Worm (Caenorhabditis elegans): ENCODE measurements around the gene R11D1.2.

R11D1.2 gene

ce11 chrV:12667397-12667796 lies 41.0 kb upstream of the R11D1.2 start:
- TF ChIP-seq cebp-2 (GFP tag; IDR thresholded peaks at IDR 0.05) = no peak
- TF ChIP-seq K12H6.12 (tag; optimal IDR thresholded peaks at IDR 0.05) = no peak
- no peak for TF ChIP-seq ama-1 (optimal IDR thresholded peaks at IDR 0.05)
- TF ChIP-seq ama-1 (GFP tag; optimal IDR thresholded peaks at IDR 0.05) = no peak
- no peak for TF ChIP-seq lsl-1 (GFP tag; optimal IDR thresholded peaks at IDR 0.05)
- no peak for TF ChIP-seq efl-1 (GFP tag; optimal IDR thresholded peaks at IDR 0.05)
- no peak for TF ChIP-seq madf-6 (GFP tag; IDR thresholded peaks at IDR 0.05)
- no peak for TF ChIP-seq F33H1.4 (GFP tag; IDR thresholded peaks at IDR 0.05)
- TF ChIP-seq fkh-3 (tag; optimal IDR thresholded peaks at IDR 0.05) = no peak
- TF ChIP-seq ceh-40 (GFP tag; IDR thresholded peaks at IDR 0.05) = no peak
- TF ChIP-seq egl-18 (GFP tag; IDR thresholded peaks at IDR 0.05) = no peak
- no peak for TF ChIP-seq ets-4 (GFP tag; optimal IDR thresholded peaks at IDR 0.05)
- TF ChIP-seq Y79H2A.3 (GFP tag; conservative IDR thresholded peaks at IDR 0.05) = no peak
- no peak for TF ChIP-seq pha-4 (tag; optimal IDR thresholded peaks at IDR 0.05)
- no peak for TF ChIP-seq Y67H2A.10 (GFP tag; conservative IDR thresholded peaks at IDR 0.05)
- TF ChIP-seq die-1 (tag; optimal IDR thresholded peaks at IDR 0.05) = no peak

DNA sequence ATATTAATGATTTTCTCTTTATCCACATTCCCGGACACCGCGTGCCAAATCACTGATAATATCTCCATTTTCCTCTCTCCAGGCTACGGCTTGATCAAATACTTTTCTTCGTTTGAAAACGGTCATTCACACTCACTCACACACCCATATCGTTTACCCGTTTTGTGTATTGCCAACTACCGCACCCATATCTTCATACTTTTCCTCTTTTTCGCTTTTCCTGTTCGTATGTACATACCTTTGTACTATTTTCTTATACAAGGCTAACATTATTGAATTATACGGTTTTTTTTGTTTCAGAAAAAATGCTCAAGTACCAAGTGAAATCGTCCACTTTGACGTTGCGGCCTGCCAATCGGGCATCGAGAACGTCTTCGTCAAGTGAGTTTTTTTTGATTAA lies 40.5 kb upstream of the R11D1.2 start, which contains the start of gene W05B10.4:
Gene W05B10.4, plus strand, starts transcription at position 301 of the 400 bp plus-strand sequence.
- TF ChIP-seq mxl-1 (tag; optimal IDR thresholded peaks at IDR 0.05) = no peak
- TF ChIP-seq ceh-27 (GFP tag; optimal IDR thresholded peaks at IDR 0.05) = peak; percentile 10

DNA sequence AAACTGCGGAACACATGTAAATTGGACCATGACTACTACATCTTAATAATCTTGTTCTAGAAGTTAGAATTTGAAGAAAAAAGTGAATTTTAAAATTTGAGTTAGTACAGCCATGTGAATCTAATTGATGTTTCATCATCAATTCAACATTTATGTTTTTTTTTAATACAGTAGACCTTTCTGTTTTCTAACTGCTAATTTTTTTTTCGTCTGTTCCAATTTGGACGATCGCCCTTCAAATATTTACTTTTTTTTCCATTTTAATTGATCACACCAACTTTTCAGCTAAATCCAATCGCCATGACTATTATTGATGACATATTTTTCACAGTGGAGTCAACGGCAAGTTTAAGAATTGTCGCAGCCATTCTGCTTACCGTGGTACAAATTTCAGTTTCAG lies 37.8 kb upstream of the R11D1.2 start, which contains the start of gene srx-116:
Gene srx-116, plus strand, starts transcription at position 301 of the 400 bp plus-strand sequence.
- no peak for TF ChIP-seq rcor-1 (GFP tag; IDR thresholded peaks at IDR 0.05)
- no peak for TF ChIP-seq hmg-20 (GFP tag; IDR thresholded peaks at IDR 0.05)
- TF ChIP-seq F52B5.7 (tag; optimal IDR thresholded peaks at IDR 0.05) = no peak
- TF ChIP-seq somi-1 (GFP tag; optimal IDR thresholded peaks at IDR 0.05) = no peak
- no peak for TF ChIP-seq hlh-26 (GFP tag; conservative IDR thresholded peaks at IDR 0.05)
- TF ChIP-seq lag-1 (GFP tag; IDR thresholded peaks at IDR 0.05) = no peak
- no peak for TF ChIP-seq lsy-27 (tag; optimal IDR thresholded peaks at IDR 0.05; ENCODE audit: borderline replicate concordance, insufficient read depth)
- no peak for TF ChIP-seq hlh-12 (tag; optimal IDR thresholded peaks at IDR 0.05)
- no peak for TF ChIP-seq sdz-38 (tag; optimal IDR thresholded peaks at IDR 0.05)
- no peak for TF ChIP-seq ztf-22 (GFP tag; optimal IDR thresholded peaks at IDR 0.05)
- TF ChIP-seq dpl-1 (GFP tag; optimal IDR thresholded peaks at IDR 0.05) = no peak
- TF ChIP-seq pha-4 (tag; optimal IDR thresholded peaks at IDR 0.05) = no peak

DNA sequence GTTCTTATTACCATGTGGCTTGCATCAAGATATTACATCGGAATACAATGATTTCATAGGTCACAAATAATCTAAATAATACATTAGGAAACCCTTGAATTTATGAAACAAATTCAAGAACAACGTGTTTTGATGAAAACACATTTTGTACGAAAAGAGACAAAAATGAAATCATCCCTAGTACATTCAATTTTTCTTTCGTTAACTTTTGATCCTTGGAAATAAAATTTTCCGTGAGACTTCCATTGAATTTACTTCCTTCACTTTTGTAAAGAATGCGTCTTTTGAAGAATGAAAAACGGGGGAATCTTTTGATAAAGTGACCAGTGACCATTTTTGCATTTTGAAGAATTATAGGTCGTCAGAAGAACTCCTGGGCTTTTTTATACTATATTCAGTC lies 34.7 kb upstream of the R11D1.2 start:
- TF ChIP-seq lsl-1 (GFP tag; optimal IDR thresholded peaks at IDR 0.05) (no peak), ztf-25 (GFP tag; IDR thresholded peaks at IDR 0.05) (no peak), F37B4.10 (GFP tag; IDR thresholded peaks at IDR 0.05) (no peak), Y53G8AR.9 (GFP tag; conservative IDR thresholded peaks at IDR 0.05) (no peak), ceh-40 (GFP tag; IDR thresholded peaks at IDR 0.05) (no peak), repo-1 (tag; optimal IDR thresholded peaks at IDR 0.05) (no peak), B0261.1 (tag; optimal IDR thresholded peaks at IDR 0.05) (no peak), bed-2 (GFP tag; IDR thresholded peaks at IDR 0.05) (no peak), F55B11.4 (tag; optimal IDR thresholded peaks at IDR 0.05; ENCODE audit: borderline replicate concordance, insufficient read depth) (no peak), T26A5.8 (tag; optimal IDR thresholded peaks at IDR 0.05) (no peak), T07F8.4 (tag; optimal IDR thresholded peaks at IDR 0.05) (no peak), F49E8.2 (tag; optimal IDR thresholded peaks at IDR 0.05; ENCODE audit: insufficient read depth) (no peak), mcd-1 (GFP tag; IDR thresholded peaks at IDR 0.05) (no peak)
